Worm (Caenorhabditis elegans): ENCODE data around the gene mrpl-49.

ce11 chrV:12752407-12752806 lies 24.0 kb downstream of the mrpl-49 start, which contains the start of gene C15C8.8:
- TF ChIP-seq ceh-18 (tag; optimal IDR thresholded peaks at IDR 0.05) = no peak
- no peak for TF ChIP-seq ceh-34 (tag; optimal IDR thresholded peaks at IDR 0.05)
- TF ChIP-seq ets-4 (tag; optimal IDR thresholded peaks at IDR 0.05) = no peak
- no peak for TF ChIP-seq T23F11.4 (GFP tag; optimal IDR thresholded peaks at IDR 0.05)
- TF ChIP-seq hlh-30 (tag; optimal IDR thresholded peaks at IDR 0.05; ENCODE audit: insufficient read depth) = no peak
- no peak for TF ChIP-seq odd-2 (tag; optimal IDR thresholded peaks at IDR 0.05)
- no peak for TF ChIP-seq sdc-2 (tag; optimal IDR thresholded peaks at IDR 0.05)
- no peak for TF ChIP-seq eyg-1 (tag; optimal IDR thresholded peaks at IDR 0.05)
- no peak for TF ChIP-seq pag-3 (tag; optimal IDR thresholded peaks at IDR 0.05; ENCODE audit: borderline replicate concordance)
